Worm (Caenorhabditis elegans) whole organism, early embryonic: Measurements from ENCODE around the gene dlc-1.

Source experiments
- B0310.2 ChIP-seq: sonication (generic microtip); optimal IDR thresholded peaks from 2 replicates; lab custom pipeline; 2016; ENCODE audit warnings: mild to moderate bottlenecking, missing genetic modification characterization, missing compliant biosample characterization
- aly-1 ChIP-seq: sonication (generic microtip); optimal IDR thresholded peaks from 2 replicates; lab custom pipeline; 2016; ENCODE audit warnings: missing genetic modification characterization, missing compliant biosample characterization
- ama-1 ChIP-seq: fragments of 150-350 bp; optimal IDR thresholded peaks from 2 replicates; lab custom pipeline; 2014
- ceh-13 ChIP-seq: fragments of 200-800 bp; sonication (Bioruptor generic); optimal IDR thresholded peaks from 2 replicates; lab custom pipeline; 2018; ENCODE audit warnings: mild to moderate bottlenecking, missing genetic modification characterization, missing compliant biosample characterization
- ets-7 ChIP-seq: sonication (generic microtip); optimal IDR thresholded peaks from 2 replicates; lab custom pipeline; 2016; ENCODE audit warnings: missing genotype, missing genetic modification characterization, missing compliant biosample characterization
- flt-1 ChIP-seq: fragments of 200-800 bp; sonication (Bioruptor generic); IDR thresholded peaks from 2 replicates; pipeline ENCODE4 v1.3.6; 2022; ENCODE audit warnings: missing genetic modification characterization, missing compliant biosample characterization
- pes-1 ChIP-seq: fragments of 200-800 bp; sonication (Bioruptor generic); IDR thresholded peaks from 2 replicates; pipeline ENCODE4 v1.3.6; 2022; ENCODE audit warnings: missing genetic modification reagents, missing genetic modification characterization, missing compliant biosample characterization
- sea-1 ChIP-seq: fragments of 200-800 bp; sonication (Bioruptor generic); conservative IDR thresholded peaks from 2 replicates; pipeline ENCODE4 v1.3.6; 2022; ENCODE audit warnings: missing genetic modification characterization, missing compliant biosample characterization
- tbx-37 ChIP-seq: fragments of 200-800 bp; sonication (Bioruptor generic); conservative IDR thresholded peaks from 2 replicates; pipeline ENCODE4 v1.3.6; 2022; ENCODE audit warnings: missing genetic modification reagents, missing genetic modification characterization, missing compliant biosample characterization

ce11 chrIII:6498176-6498575 lies 34.6 kb upstream of the dlc-1 start, which contains the start of gene sdz-15:
- no peak for TF ChIP-seq ama-1 (lab: Kevin White, UChicago)
- no peak for TF ChIP-seq flt-1 (GFP tag; lab: Robert Waterston, UW)
- no peak for TF ChIP-seq sea-1 (GFP tag; lab: Robert Waterston, UW)
- no peak for TF ChIP-seq ets-7 (tag; lab: Kevin White, UChicago)
- TF ChIP-seq pes-1 (GFP tag; lab: Robert Waterston, UW): no peak
- TF ChIP-seq B0310.2 (tag; lab: Kevin White, UChicago): no peak
- TF ChIP-seq tbx-37 (GFP tag; lab: Robert Waterston, UW): no peak
- TF ChIP-seq aly-1 (tag; lab: Kevin White, UChicago): no peak
- TF ChIP-seq ceh-13: no peak
